Worm (Caenorhabditis elegans): Measurements from ENCODE around the gene jmjd-5.

Gene jmjd-5

DNA sequence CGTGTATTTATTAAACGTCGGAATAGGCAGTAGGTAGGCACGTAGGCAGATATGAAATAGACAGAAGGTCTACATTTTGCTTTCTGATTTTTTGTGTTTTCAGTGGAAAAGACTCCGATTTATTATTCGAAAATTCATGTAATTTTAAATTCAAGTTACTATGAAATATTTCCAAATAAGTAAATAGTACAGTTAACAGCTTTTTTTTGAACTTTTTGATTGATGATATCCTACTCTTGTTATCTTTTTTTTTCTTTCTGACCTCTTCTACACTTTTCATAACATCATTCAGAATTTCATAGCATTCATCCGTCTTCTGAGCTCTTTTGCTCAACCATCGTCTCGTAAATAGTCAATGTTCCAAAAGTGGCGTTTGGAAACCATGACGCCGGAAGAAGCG is 28.7 kb upstream of the jmjd-5 start, which contains the start of gene cdkl-1:
Gene cdkl-1, plus strand, starts transcription at position 301 of the 400 bp plus-strand sequence.
- TF ChIP-seq F39B2.1 (GFP tag; IDR thresholded peaks at IDR 0.05) (no peak), nhr-120 (GFP tag; IDR thresholded peaks at IDR 0.05) (no peak), mel-28 (tag; optimal IDR thresholded peaks at IDR 0.05; ENCODE audit: borderline replicate concordance) (no peak), lin-35 (GFP tag; optimal IDR thresholded peaks at IDR 0.05) (no peak), ccch-3 (GFP tag; optimal IDR thresholded peaks at IDR 0.05) (no peak), ceh-91 (GFP tag; IDR thresholded peaks at IDR 0.05) (no peak), dox-1 (GFP tag; IDR thresholded peaks at IDR 0.05) (no peak), let-607 (tag; optimal IDR thresholded peaks at IDR 0.05) (no peak), lir-1 (GFP tag; conservative IDR thresholded peaks at IDR 0.05) (no peak), hsf-1 (GFP tag; IDR thresholded peaks at IDR 0.05) (no peak), xnd-1 (tag; optimal IDR thresholded peaks at IDR 0.05) (no peak)

DNA sequence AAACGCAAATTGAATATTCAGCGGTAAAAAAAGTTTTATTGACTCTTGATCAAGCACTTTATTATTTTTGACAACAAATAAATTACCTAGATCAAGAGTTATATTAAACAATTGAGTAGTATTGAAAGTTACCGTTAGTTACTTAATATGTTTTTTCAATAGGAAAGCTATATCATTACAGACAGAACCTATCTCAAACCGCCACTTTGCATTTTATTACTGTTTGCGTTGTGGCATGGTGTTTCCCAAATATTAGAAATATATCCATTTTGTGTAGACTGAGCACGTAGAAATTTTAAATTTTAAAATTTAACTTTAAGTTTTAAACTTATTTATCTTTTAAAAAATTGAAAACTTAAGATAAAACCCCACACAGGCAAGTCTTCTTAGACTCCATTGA is 22.9 kb upstream of the jmjd-5 start:
- TF ChIP-seq Y56A3A.18 (GFP tag; IDR thresholded peaks at IDR 0.05), result no peak
- TF ChIP-seq fkh-3 (tag; optimal IDR thresholded peaks at IDR 0.05), result no peak
- TF ChIP-seq snpc-1.3 (tag; optimal IDR thresholded peaks at IDR 0.05; ENCODE audit: insufficient read depth), result no peak

DNA sequence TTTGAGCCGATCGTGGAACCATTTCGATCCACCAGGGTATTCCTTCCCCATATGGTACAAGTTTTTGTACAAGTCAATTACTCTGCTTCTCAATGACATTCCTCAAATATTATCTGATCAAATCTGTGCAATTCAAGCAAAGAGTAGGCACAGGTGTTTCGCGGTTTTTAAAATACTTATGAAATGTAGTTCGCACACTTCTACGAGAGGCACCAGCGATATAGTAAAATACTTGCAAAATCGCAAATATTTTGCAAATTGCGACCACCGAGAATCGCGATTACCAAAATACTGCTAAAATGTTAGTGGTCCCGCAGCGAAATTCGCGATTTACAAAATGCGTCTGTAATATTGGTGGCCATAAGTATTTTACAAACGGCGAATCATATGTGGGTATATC is 17.6 kb upstream of the jmjd-5 start, which contains the start of gene Y42A5A.5:
Gene Y42A5A.5, minus strand, starts transcription at position 101 of the 400 bp plus-strand sequence.
- TF ChIP-seq madf-6 (GFP tag; IDR thresholded peaks at IDR 0.05) (peak; percentile 36), madf-3 (GFP tag; IDR thresholded peaks at IDR 0.05) (0 out of 2 replicates have a peak, but pooled peaks have one; percentile 52)

DNA sequence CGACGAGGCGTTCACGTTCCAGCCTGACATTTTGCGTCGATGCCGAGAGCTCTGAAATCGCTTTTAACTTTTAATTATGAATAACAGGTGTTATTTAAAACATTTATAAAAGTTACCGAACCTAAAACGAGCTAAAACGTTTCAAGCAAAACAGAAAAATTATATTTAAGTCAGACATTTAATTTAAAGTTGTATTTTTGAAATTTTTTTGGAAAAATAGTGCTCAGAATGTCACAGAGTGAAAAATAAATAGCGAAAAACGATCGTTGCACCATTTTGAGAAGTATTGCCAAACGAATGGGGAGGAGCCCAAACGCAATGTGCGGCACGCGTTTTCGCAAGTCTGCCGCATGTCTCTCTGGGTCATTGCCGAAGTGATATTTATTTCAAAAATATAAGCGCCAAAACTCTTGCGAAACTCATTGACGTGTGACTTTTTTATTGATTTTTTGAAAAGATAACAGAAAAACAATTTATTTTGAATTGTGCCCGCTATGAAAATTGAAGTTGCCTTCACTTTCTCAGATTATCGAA is 14.2 kb upstream of the jmjd-5 start, which contains the start of gene erfa-3:
Gene erfa-3, minus strand, starts transcription at position 51 of the 534 bp plus-strand sequence.
- TF ChIP-seq D2030.7 (GFP tag; IDR thresholded peaks at IDR 0.05) (peak; percentile 38; the same call in 1 of the 2 replicates), let-607 (tag; optimal IDR thresholded peaks at IDR 0.05) (peak in 1 of 2 experiments; percentile 2), F55B11.4 (tag; optimal IDR thresholded peaks at IDR 0.05; ENCODE audit: borderline replicate concordance, insufficient read depth) (no peak), ceh-40 (GFP tag; IDR thresholded peaks at IDR 0.05) (no peak), hmg-1.2 (GFP tag; IDR thresholded peaks at IDR 0.05) (peak; percentile 43; the same call in 1 of the 2 replicates), sptf-2 (GFP tag; optimal IDR thresholded peaks at IDR 0.05) (peak; percentile 70), B0019.2 (GFP tag; conservative IDR thresholded peaks at IDR 0.05) (0 out of 2 replicates have a peak, but pooled peaks have one; percentile 21), madf-3 (GFP tag; IDR thresholded peaks at IDR 0.05) (no peak), snpc-1.1 (tag; optimal IDR thresholded peaks at IDR 0.05; ENCODE audit: insufficient read depth) (no peak), hmg-20 (GFP tag; IDR thresholded peaks at IDR 0.05) (peak; percentile 61; the same call in 1 of the 2 replicates), Y67H2A.10 (GFP tag; conservative IDR thresholded peaks at IDR 0.05) (peak; percentile 49; the same call in 1 of the 2 replicates), nfya-2 (GFP tag; IDR thresholded peaks at IDR 0.05) (no peak), him-1 (tag; optimal IDR thresholded peaks at IDR 0.05) (peak; percentile 17), Y56A3A.18 (GFP tag; IDR thresholded peaks at IDR 0.05) (no peak), T26A5.8 (tag; optimal IDR thresholded peaks at IDR 0.05) (no peak), ets-4 (GFP tag; optimal IDR thresholded peaks at IDR 0.05) (no peak), repo-1 (tag; optimal IDR thresholded peaks at IDR 0.05) (peak; percentile 44), snpc-4 (GFP tag; optimal IDR thresholded peaks at IDR 0.05) (peak; percentile 52), snpc-4 (tag; optimal IDR thresholded peaks at IDR 0.05) (peak; percentile 0 to 50 (median 34)), attf-3 (GFP tag; conservative IDR thresholded peaks at IDR 0.05) (no peak), ceh-91 (GFP tag; IDR thresholded peaks at IDR 0.05) (no peak; the same call in 1 of the 2 replicates), zfh-2 (GFP tag; conservative IDR thresholded peaks at IDR 0.05) (no peak), nhr-120 (GFP tag; IDR thresholded peaks at IDR 0.05) (no peak), snpc-1.3 (tag; optimal IDR thresholded peaks at IDR 0.05; ENCODE audit: insufficient read depth) (peak; percentile 25), athp-1 (tag; optimal IDR thresholded peaks at IDR 0.05) (peak; percentile 2), mel-28 (tag; optimal IDR thresholded peaks at IDR 0.05; ENCODE audit: borderline replicate concordance) (no peak), hlh-26 (GFP tag; conservative IDR thresholded peaks at IDR 0.05) (no peak), F33H1.4 (GFP tag; IDR thresholded peaks at IDR 0.05) (no peak), mes-4 (tag; optimal IDR thresholded peaks at IDR 0.05) (no peak), nhr-179 (tag; optimal IDR thresholded peaks at IDR 0.05) (no peak), zim-3 (tag; optimal IDR thresholded peaks at IDR 0.05) (no peak), ztf-26 (tag; optimal IDR thresholded peaks at IDR 0.05) (no peak)

Measured in whole organism, young adult.